Worm (Caenorhabditis elegans) whole organism, L4/young adult: ENCODE data around the gene B0035.13.
"Not testable (repeated sequence)": the region's sequence is repeated elsewhere in the genome, so short reads cannot be mapped to it uniquely, and the experiment has no call there.

Experiments
- dao-5 ChIP-seq: sonication (generic microtip); optimal IDR thresholded peaks from 2 replicates; lab custom pipeline; 2016; ENCODE audit warnings: missing genotype, missing genetic modification characterization, moderate library complexity, missing compliant biosample characterization
- him-1 ChIP-seq: sonication (generic microtip); optimal IDR thresholded peaks from 2 replicates; lab custom pipeline; 2016; ENCODE audit warnings: missing genotype, missing genetic modification reagents, missing genetic modification characterization, missing compliant biosample characterization

- not testable (repeated sequence) for TF ChIP-seq him-1, dao-5 (tag; lab: Kevin White, UChicago)
Measured at ce11 chrIV:11324741-11325140, 18.2 kb upstream of the B0035.13 start, which contains the start of gene his-48.
